Worm (Caenorhabditis elegans) whole organism, mixed stage, embryonic: ENCODE data around the gene F01G10.5.

ENCODE experiments used
- nhr-2 ChIP-seq: fragments of 150-350 bp; optimal IDR thresholded peaks from 2 replicates; lab custom pipeline; 2014; ENCODE audit warnings: missing biosample characterization, missing genetic modification characterization
- nhr-237 ChIP-seq: fragments of 150-350 bp; optimal IDR thresholded peaks from 2 replicates; lab custom pipeline; 2014; ENCODE audit warnings: missing biosample characterization, missing genetic modification characterization
- unc-39 ChIP-seq: fragments of 150-350 bp; optimal IDR thresholded peaks from 2 replicates; lab custom pipeline; 2014; ENCODE audit warnings: missing biosample characterization, missing genetic modification characterization

ce11 chrIV:10251261-10251660, 20.4 kb upstream of the F01G10.5 start:
- TF ChIP-seq unc-39 (tag; lab: Kevin White, UChicago) (no peak), nhr-237 (tag; lab: Kevin White, UChicago) (no peak), nhr-2 (tag; lab: Kevin White, UChicago) (no peak)
